Worm (Caenorhabditis elegans) whole organism, young adult: Measurements from ENCODE around the gene C50D2.6.

ENCODE experiments used
- D2030.7 ChIP-seq: fragments of 200-800 bp; sonication (Bioruptor generic); IDR thresholded peaks from 2 replicates; pipeline ENCODE4 v1.3.6; 2022; ENCODE audit warnings: missing genetic modification reagents, missing genetic modification characterization, missing compliant biosample characterization
- F10E7.11 ChIP-seq: sonication (generic microtip); optimal IDR thresholded peaks from 2 replicates; lab custom pipeline; 2017; ENCODE audit warnings: mild to moderate bottlenecking, missing genetic modification characterization, moderate library complexity, missing compliant biosample characterization
- F33H1.4 ChIP-seq: fragments of 200-800 bp; sonication (Bioruptor generic); IDR thresholded peaks from 2 replicates; pipeline ENCODE4 v1.3.6; 2022; ENCODE audit warnings: missing genetic modification reagents, missing genetic modification characterization, missing compliant biosample characterization
- F49E8.2 ChIP-seq: sonication (generic microtip); optimal IDR thresholded peaks from 3 replicates; lab custom pipeline; 2017; ENCODE audit warnings: missing genetic modification characterization, mild to moderate bottlenecking, missing compliant biosample characterization, antibody characterized with exemption, moderate library complexity; ENCODE audit not compliant: insufficient read depth
- F55B11.4 ChIP-seq: sonication (generic microtip); optimal IDR thresholded peaks from 2 replicates; lab custom pipeline; 2016; ENCODE audit warnings: missing compliant biosample characterization, missing genetic modification characterization, borderline replicate concordance; ENCODE audit not compliant: insufficient read depth
- F57A8.1 ChIP-seq: fragments of 200-800 bp; sonication (Bioruptor generic); optimal IDR thresholded peaks from 2 replicates; lab custom pipeline; 2018; ENCODE audit warnings: mild to moderate bottlenecking, missing genetic modification characterization, moderate library complexity, missing compliant biosample characterization
- T07F8.4 ChIP-seq: sonication (generic microtip); optimal IDR thresholded peaks from 2 replicates; lab custom pipeline; 2016; ENCODE audit warnings: mild to moderate bottlenecking, missing genetic modification characterization, moderate library complexity, missing compliant biosample characterization
- ZK185.1 ChIP-seq: sonication (generic microtip); optimal IDR thresholded peaks from 2 replicates; lab custom pipeline; 2016; ENCODE audit warnings: mild to moderate bottlenecking, missing genetic modification characterization, missing compliant biosample characterization; ENCODE audit not compliant: poor library complexity, severe bottlenecking
- aptf-3 ChIP-seq: fragments of 200-800 bp; sonication (Bioruptor generic); IDR thresholded peaks from 2 replicates; pipeline ENCODE4 v1.3.6; 2022; ENCODE audit warnings: missing genetic modification characterization, missing compliant biosample characterization
- athp-1 ChIP-seq: sonication (generic microtip); optimal IDR thresholded peaks from 2 replicates; lab custom pipeline; 2017; ENCODE audit warnings: mild to moderate bottlenecking, missing genetic modification characterization, missing compliant biosample characterization
- attf-5 ChIP-seq: fragments of 200-800 bp; sonication (Bioruptor generic); optimal IDR thresholded peaks from 2 replicates; lab custom pipeline; 2018; ENCODE audit warnings: mild to moderate bottlenecking, missing genetic modification characterization, missing compliant biosample characterization
- attf-6 ChIP-seq: fragments of 200-800 bp; sonication (Bioruptor generic); IDR thresholded peaks from 2 replicates; pipeline ENCODE4 v1.3.6; 2022; ENCODE audit warnings: missing genetic modification reagents, missing genetic modification characterization, missing compliant biosample characterization
- cebp-1 ChIP-seq, 2 experiments: fragments of 200-800 bp in 1 of 2; sonication (Bioruptor generic) in 1 of 2; sonication (generic microtip) in 1 of 2; IDR thresholded peaks in 1 of 2; optimal IDR thresholded peaks in 1 of 2; 2 replicates each; pipeline versions ENCODE4 v1.3.6 to Lab custom; 2017 to 2022; ENCODE audit warnings: missing compliant biosample characterization in 2 of 2, missing genetic modification characterization in 2 of 2, mild to moderate bottlenecking in 1 of 2, missing genetic modification reagents in 1 of 2, moderate library complexity in 1 of 2
- ceh-100 ChIP-seq: fragments of 200-800 bp; sonication (Bioruptor generic); IDR thresholded peaks from 2 replicates; pipeline ENCODE4 v1.3.6; 2022; ENCODE audit warnings: missing genetic modification reagents, missing genetic modification characterization, missing compliant biosample characterization
- ceh-27 ChIP-seq: fragments of 200-800 bp; sonication (Bioruptor generic); optimal IDR thresholded peaks from 2 replicates; lab custom pipeline; 2018; ENCODE audit warnings: mild to moderate bottlenecking, missing genetic modification characterization, moderate library complexity, missing compliant biosample characterization
- ceh-40 ChIP-seq: fragments of 200-800 bp; sonication (Bioruptor generic); IDR thresholded peaks from 2 replicates; pipeline ENCODE4 v1.3.6; 2022; ENCODE audit warnings: missing genetic modification characterization, missing compliant biosample characterization
- ceh-91 ChIP-seq: fragments of 200-800 bp; sonication (Bioruptor generic); IDR thresholded peaks from 2 replicates; pipeline ENCODE4 v1.3.6; 2022; ENCODE audit warnings: missing genetic modification reagents, missing genetic modification characterization, missing compliant biosample characterization
- dox-1 ChIP-seq: fragments of 200-800 bp; sonication (Bioruptor generic); IDR thresholded peaks from 2 replicates; pipeline ENCODE4 v1.3.6; 2022; ENCODE audit warnings: missing genetic modification reagents, missing genetic modification characterization, missing compliant biosample characterization
- dpff-1 ChIP-seq: sonication (generic microtip); optimal IDR thresholded peaks from 2 replicates; lab custom pipeline; 2017; ENCODE audit warnings: mild to moderate bottlenecking, missing genetic modification characterization, missing compliant biosample characterization
- dpl-1 ChIP-seq: fragments of 150-350 bp; optimal IDR thresholded peaks from 2 replicates; lab custom pipeline; 2014; ENCODE audit warnings: missing biosample characterization, missing genetic modification reagents, missing genetic modification characterization
- efl-1 ChIP-seq: fragments of 150-350 bp; optimal IDR thresholded peaks from 2 replicates; lab custom pipeline; 2014; ENCODE audit warnings: missing biosample characterization, missing genetic modification reagents, missing genetic modification characterization
- let-526 ChIP-seq: fragments of 200-800 bp; sonication (Bioruptor generic); IDR thresholded peaks from 2 replicates; pipeline ENCODE4 v1.3.6; 2022; ENCODE audit warnings: missing genetic modification reagents, missing genetic modification characterization, missing compliant biosample characterization
- let-607 ChIP-seq, 2 experiments: fragments of 200-800 bp in 1 of 2; sonication (Bioruptor generic) in 1 of 2; sonication (generic microtip) in 1 of 2; optimal IDR thresholded peaks; 2 replicates each; lab custom pipeline; 2016 to 2018; ENCODE audit warnings: mild to moderate bottlenecking in 2 of 2, missing compliant biosample characterization in 2 of 2, missing genetic modification characterization in 2 of 2, moderate library complexity in 2 of 2, missing genotype in 1 of 2
- lin-35 ChIP-seq, 3 experiments: fragments of 150-350 bp in 2 of 3; sonication (generic microtip) in 1 of 3; optimal IDR thresholded peaks; 2 replicates each; lab custom pipeline; 2014 to 2018; ENCODE audit warnings: missing biosample characterization in 3 of 3, missing genetic modification characterization in 3 of 3, missing genetic modification reagents in 3 of 3
- lin-40 ChIP-seq: sonication (generic microtip); optimal IDR thresholded peaks from 2 replicates; lab custom pipeline; 2016; ENCODE audit warnings: missing genetic modification characterization, mild to moderate bottlenecking, missing compliant biosample characterization, missing genotype, missing genetic modification reagents
- lin-54 ChIP-seq: fragments of 200-800 bp; sonication (Bioruptor generic); optimal IDR thresholded peaks from 2 replicates; lab custom pipeline; 2018; ENCODE audit warnings: mild to moderate bottlenecking, missing genetic modification characterization, missing compliant biosample characterization
- madf-6 ChIP-seq: fragments of 200-800 bp; sonication (Bioruptor generic); IDR thresholded peaks from 2 replicates; pipeline ENCODE4 v1.3.6; 2022; ENCODE audit warnings: missing genetic modification reagents, missing genetic modification characterization, missing compliant biosample characterization
- mcd-1 ChIP-seq: fragments of 200-800 bp; sonication (Bioruptor generic); IDR thresholded peaks from 2 replicates; pipeline ENCODE4 v1.3.6; 2022; ENCODE audit warnings: missing genetic modification reagents, missing genetic modification characterization, missing compliant biosample characterization
- mxl-1 ChIP-seq: sonication (generic microtip); optimal IDR thresholded peaks from 2 replicates; lab custom pipeline; 2016; ENCODE audit warnings: missing genetic modification characterization, missing compliant biosample characterization
- nfya-2 ChIP-seq: fragments of 200-800 bp; sonication (Bioruptor generic); IDR thresholded peaks from 2 replicates; pipeline ENCODE4 v1.3.6; 2022; ENCODE audit warnings: missing genetic modification reagents, missing genetic modification characterization, missing compliant biosample characterization
- nhr-27 ChIP-seq: fragments of 200-800 bp; sonication (Bioruptor generic); optimal IDR thresholded peaks from 2 replicates; lab custom pipeline; 2018; ENCODE audit warnings: mild to moderate bottlenecking, missing genetic modification characterization, moderate library complexity, missing compliant biosample characterization
- rcor-1 ChIP-seq: fragments of 200-800 bp; sonication (Bioruptor generic); IDR thresholded peaks from 2 replicates; pipeline ENCODE4 v1.3.6; 2022; ENCODE audit warnings: missing genetic modification reagents, missing genetic modification characterization, missing compliant biosample characterization
- rec-8 ChIP-seq, 2 experiments: sonication (generic microtip); optimal IDR thresholded peaks; 2 replicates each; lab custom pipeline; 2016; ENCODE audit warnings: mild to moderate bottlenecking in 2 of 2, missing genetic modification characterization in 2 of 2, missing genetic modification reagents in 2 of 2, missing genotype in 2 of 2, missing biosample characterization in 1 of 2, missing compliant biosample characterization in 1 of 2, moderate library complexity in 1 of 2
- repo-1 ChIP-seq: sonication (generic microtip); optimal IDR thresholded peaks from 2 replicates; lab custom pipeline; 2017; ENCODE audit warnings: mild to moderate bottlenecking, missing genetic modification characterization, missing compliant biosample characterization
- snpc-4 ChIP-seq, 5 experiments: fragments of 150-350 bp in 1 of 5; sonication (generic microtip) in 4 of 5; optimal IDR thresholded peaks; 2 replicates each; lab custom pipeline; 2014 to 2018; ENCODE audit warnings: missing genetic modification characterization in 5 of 5, missing biosample characterization in 3 of 5, antibody characterized with exemption in 2 of 5, mild to moderate bottlenecking in 2 of 5, missing compliant biosample characterization in 2 of 5, missing genotype in 2 of 5, moderate library complexity in 2 of 5, missing genetic modification reagents in 1 of 5
- somi-1 ChIP-seq: fragments of 200-800 bp; sonication (Bioruptor generic); optimal IDR thresholded peaks from 2 replicates; lab custom pipeline; 2018; ENCODE audit warnings: mild to moderate bottlenecking, missing genetic modification characterization, missing compliant biosample characterization
- tbp1 ChIP-seq: fragments of 200-800 bp; sonication (Bioruptor generic); optimal IDR thresholded peaks from 2 replicates; lab custom pipeline; 2018; ENCODE audit warnings: mild to moderate bottlenecking, missing genetic modification characterization, missing compliant biosample characterization
- zim-3 ChIP-seq: sonication (generic microtip); optimal IDR thresholded peaks from 2 replicates; lab custom pipeline; 2017; ENCODE audit warnings: mild to moderate bottlenecking, missing genetic modification characterization, moderate library complexity, missing compliant biosample characterization
- ztf-18 ChIP-seq: sonication (generic microtip); optimal IDR thresholded peaks from 2 replicates; lab custom pipeline; 2016; ENCODE audit warnings: missing genotype, mild to moderate bottlenecking, missing genetic modification characterization, missing compliant biosample characterization
- ztf-6 ChIP-seq: fragments of 200-800 bp; sonication (Bioruptor generic); IDR thresholded peaks from 2 replicates; pipeline ENCODE4 v1.3.6; 2022; ENCODE audit warnings: missing genetic modification reagents, missing genetic modification characterization, missing compliant biosample characterization

The C50D2.6 gene

ce11 chrII:43640-44039 is 40.6 kb upstream of the C50D2.6 start, which contains the start of gene nfyc-1:
nfyc-1 (plus strand) TSS chrII:43907.
- TF ChIP-seq rec-8 (tag; optimal IDR thresholded peaks at IDR 0.05; lab: Kevin White, UChicago) (no peak), rcor-1 (GFP tag; lab: Robert Waterston, UW) (peak; percentile 41; the same call in 1 of the 2 replicates), F49E8.2 (no peak), T07F8.4 (tag; lab: Kevin White, UChicago) (no peak), nhr-27 (no peak), F55B11.4 (tag; lab: Kevin White, UChicago) (no peak), ceh-27 (GFP tag; lab: Kevin White, UChicago) (peak; percentile 7), ceh-40 (GFP tag; lab: Robert Waterston, UW) (no peak), efl-1 (GFP tag; lab: Kevin White, UChicago) (peak; percentile 27), mcd-1 (GFP tag; lab: Robert Waterston, UW) (peak; percentile 81), lin-40 (tag; lab: Kevin White, UChicago) (peak; percentile 27), aptf-3 (no peak), F57A8.1 (GFP tag; lab: Kevin White, UChicago) (no peak), somi-1 (GFP tag; lab: Kevin White, UChicago) (no peak), nfya-2 (GFP tag; lab: Robert Waterston, UW) (no peak), lin-35 (GFP tag; optimal IDR thresholded peaks at IDR 0.05; lab: Kevin White, UChicago) (peak in 1 of 3 experiments; percentile 57), cebp-1 (GFP tag; IDR thresholded peaks at IDR 0.05; lab: Robert Waterston, UW) (no peak), cebp-1 (tag; optimal IDR thresholded peaks at IDR 0.05; lab: Kevin White, UChicago) (peak; percentile 10), attf-5 (GFP tag; lab: Kevin White, UChicago) (no peak), let-607 (tag; optimal IDR thresholded peaks at IDR 0.05; lab: Kevin White, UChicago) (peak in 1 of 2 experiments; percentile 19), madf-6 (GFP tag; lab: Robert Waterston, UW) (peak; percentile 44; the same call in 1 of the 2 replicates), repo-1 (tag; lab: Kevin White, UChicago) (no peak), let-526 (GFP tag; lab: Robert Waterston, UW) (no peak), ceh-91 (no peak), dox-1 (GFP tag; lab: Robert Waterston, UW) (peak; percentile 41; the same call in 1 of the 2 replicates), ZK185.1 (peak; percentile 26), dpl-1 (GFP tag; lab: Kevin White, UChicago) (peak; percentile 17), mxl-1 (tag; lab: Kevin White, UChicago) (no peak), snpc-4 (GFP tag; optimal IDR thresholded peaks at IDR 0.05; lab: Kevin White, UChicago) (no peak), snpc-4 (tag; optimal IDR thresholded peaks at IDR 0.05; lab: Kevin White, UChicago) (peak in 2 of 4 experiments; percentile 4 to 37), ztf-6 (GFP tag; lab: Robert Waterston, UW) (no peak), D2030.7 (GFP tag; lab: Robert Waterston, UW) (peak; percentile 66)

- no peak for TF ChIP-seq tbp1 (GFP tag; lab: Kevin White, UChicago)
- no peak for TF ChIP-seq lin-54 (GFP tag; lab: Kevin White, UChicago)
- TF ChIP-seq aptf-3 = no peak
- TF ChIP-seq F33H1.4 (GFP tag; lab: Robert Waterston, UW) = no peak
- no peak for TF ChIP-seq zim-3 (tag; lab: Kevin White, UChicago)
- no peak for TF ChIP-seq mxl-1 (tag; lab: Kevin White, UChicago)
- TF ChIP-seq attf-6 (GFP tag; lab: Robert Waterston, UW) = no peak
- TF ChIP-seq ztf-18 = no peak
- TF ChIP-seq F10E7.11 (tag; lab: Kevin White, UChicago) = no peak
- no peak for TF ChIP-seq dpff-1 (tag; lab: Kevin White, UChicago)
- no peak for TF ChIP-seq athp-1 (tag; lab: Kevin White, UChicago)
- TF ChIP-seq ztf-6 (GFP tag; lab: Robert Waterston, UW) = no peak
- no peak for TF ChIP-seq ceh-100 (GFP tag; lab: Robert Waterston, UW)
These were observed 39.5 kb upstream of the C50D2.6 start, which contains the start of gene rpoa-49 for ce11 chrII:44740-45139. rpoa-49 (plus strand) TSS chrII:45040.
